Fruit fly (Drosophila melanogaster) whole organism, embryonic: Measurements from ENCODE around the gene sisA.

ENCODE experiments used
- B-H2 ChIP-seq: fragments of 200-800 bp; sonication (Bioruptor generic); optimal IDR thresholded peaks from 2 replicates; lab custom pipeline; 2018; ENCODE audit warnings: missing biosample characterization, mild to moderate bottlenecking, missing genetic modification characterization
- BEAF-32 ChIP-seq: fragments of 200-800 bp; sonication (Bioruptor generic); optimal IDR thresholded peaks from 3 replicates; lab custom pipeline; 2017; ENCODE audit warnings: missing biosample characterization, missing genetic modification characterization, mild to moderate bottlenecking, moderate library complexity, missing genetic modification reagents
- CG10274 ChIP-seq: fragments of 200-800 bp; sonication (Bioruptor generic); optimal IDR thresholded peaks from 3 replicates; lab custom pipeline; 2017; ENCODE audit warnings: missing biosample characterization, mild to moderate bottlenecking, missing genetic modification characterization
- CG10565 ChIP-seq: fragments of 200-800 bp; sonication (Bioruptor generic); optimal IDR thresholded peaks from 3 replicates; lab custom pipeline; 2016; ENCODE audit warnings: missing biosample characterization, mild to moderate bottlenecking, missing genetic modification characterization
- CG10959 ChIP-seq: fragments of 200-800 bp; sonication (Bioruptor generic); IDR thresholded peaks from 2 replicates; pipeline ENCODE4 v1.3.6; 2022; ENCODE audit warnings: missing biosample characterization, missing genetic modification characterization
- CG11456 ChIP-seq: fragments of 200-800 bp; sonication (Bioruptor generic); IDR thresholded peaks from 3 replicates; pipeline ENCODE4 v1.3.6; 2022; ENCODE audit warnings: missing biosample characterization, missing genetic modification characterization
- CG12071 ChIP-seq: fragments of 200-800 bp; sonication (Bioruptor generic); optimal IDR thresholded peaks from 3 replicates; lab custom pipeline; 2018; ENCODE audit warnings: missing biosample characterization, mild to moderate bottlenecking, missing genetic modification characterization
- CG1233 ChIP-seq: fragments of 200-800 bp; sonication (Bioruptor generic); optimal IDR thresholded peaks from 4 replicates; lab custom pipeline; 2018; ENCODE audit warnings: missing biosample characterization, mild to moderate bottlenecking, missing genetic modification characterization
- CG13287 ChIP-seq: fragments of 200-800 bp; sonication (Bioruptor generic); IDR thresholded peaks from 2 replicates; pipeline ENCODE4 v1.3.6; 2022; ENCODE audit warnings: missing biosample characterization, missing genetic modification characterization; ENCODE audit not compliant: partially characterized antibody
- CG13894 ChIP-seq: fragments of 200-800 bp; sonication (Bioruptor generic); optimal IDR thresholded peaks from 3 replicates; lab custom pipeline; 2018; ENCODE audit warnings: missing biosample characterization, mild to moderate bottlenecking, missing genetic modification characterization, moderate library complexity
- CG14014 ChIP-seq: fragments of 200-800 bp; sonication (Bioruptor generic); IDR thresholded peaks from 2 replicates; pipeline ENCODE4 v1.3.6; 2022; ENCODE audit warnings: missing biosample characterization, missing genetic modification characterization
- CG17829 ChIP-seq: fragments of 200-800 bp; optimal IDR thresholded peaks from 2 replicates; lab custom pipeline; 2019; ENCODE audit warnings: missing biosample characterization, mild to moderate bottlenecking, missing genetic modification characterization, moderate library complexity
- CG30431 ChIP-seq: fragments of 200-800 bp; sonication (Bioruptor generic); optimal IDR thresholded peaks from 2 replicates; lab custom pipeline; 2017; ENCODE audit warnings: missing biosample characterization, missing genetic modification characterization
- CG34224 ChIP-seq: fragments of 200-800 bp; sonication (Bioruptor generic); IDR thresholded peaks from 3 replicates; pipeline ENCODE4 v1.3.6; 2022; ENCODE audit warnings: missing biosample characterization, missing genetic modification characterization; ENCODE audit not compliant: partially characterized antibody
- CG3847 ChIP-seq: fragments of 200-800 bp; sonication (Bioruptor generic); IDR thresholded peaks from 2 replicates; pipeline ENCODE4 v1.3.6; 2022; ENCODE audit warnings: missing biosample characterization, missing genetic modification characterization
- CG6654 ChIP-seq: fragments of 200-800 bp; sonication (Bioruptor generic); optimal IDR thresholded peaks from 2 replicates; lab custom pipeline; 2017; ENCODE audit warnings: missing biosample characterization, mild to moderate bottlenecking, missing genetic modification characterization
- CG7786 ChIP-seq: fragments of 200-800 bp; sonication (Bioruptor generic); optimal IDR thresholded peaks from 2 replicates; lab custom pipeline; 2016; ENCODE audit warnings: missing biosample characterization, missing genetic modification characterization
- CG8924 ChIP-seq: fragments of 200-800 bp; optimal IDR thresholded peaks from 3 replicates; lab custom pipeline; 2019; ENCODE audit warnings: missing biosample characterization, mild to moderate bottlenecking, missing genetic modification characterization, moderate library complexity
- CG9437 ChIP-seq: fragments of 200-800 bp; sonication (Bioruptor generic); optimal IDR thresholded peaks from 2 replicates; lab custom pipeline; 2018; ENCODE audit warnings: missing biosample characterization, mild to moderate bottlenecking, missing genetic modification characterization
- CrebB ChIP-seq: fragments of 200-800 bp; sonication (Bioruptor generic); optimal IDR thresholded peaks from 3 replicates; lab custom pipeline; 2018; ENCODE audit warnings: missing biosample characterization, mild to moderate bottlenecking, missing genetic modification characterization
- Deaf1 ChIP-seq: fragments of 200-800 bp; optimal IDR thresholded peaks from 3 replicates; lab custom pipeline; 2019; ENCODE audit warnings: missing biosample characterization, mild to moderate bottlenecking, missing genetic modification characterization, moderate library complexity
- Elba2 ChIP-seq: fragments of 200-800 bp; sonication (Bioruptor generic); optimal IDR thresholded peaks from 3 replicates; lab custom pipeline; 2016; ENCODE audit warnings: missing biosample characterization, missing genetic modification characterization
- Fer2 ChIP-seq: fragments of 200-800 bp; sonication (Bioruptor generic); optimal IDR thresholded peaks from 2 replicates; lab custom pipeline; 2018; ENCODE audit warnings: missing biosample characterization, mild to moderate bottlenecking, missing genetic modification characterization, moderate library complexity
- GATAe ChIP-seq: fragments of 200-800 bp; sonication (Bioruptor generic); conservative IDR thresholded peaks from 2 replicates; pipeline ENCODE4 v1.3.6; 2022; ENCODE audit warnings: missing biosample characterization, missing genetic modification characterization
- Gug ChIP-seq: fragments of 200-800 bp; sonication (Bioruptor generic); IDR thresholded peaks from 4 replicates; pipeline ENCODE4 v1.3.6; 2022; ENCODE audit warnings: missing biosample characterization, missing genetic modification characterization
- HLH4C ChIP-seq: fragments of 200-800 bp; sonication (Bioruptor generic); IDR thresholded peaks from 3 replicates; pipeline ENCODE4 v1.3.6; 2022; ENCODE audit warnings: missing biosample characterization, missing genetic modification characterization; ENCODE audit not compliant: partially characterized antibody
- Ravus ChIP-seq: fragments of 200-800 bp; sonication (Bioruptor generic); IDR thresholded peaks from 2 replicates; pipeline ENCODE4 v1.3.6; 2022; ENCODE audit warnings: missing biosample characterization, missing genetic modification characterization
- Six4 ChIP-seq: fragments of 200-800 bp; sonication (Bioruptor generic); optimal IDR thresholded peaks from 2 replicates; lab custom pipeline; 2016; ENCODE audit warnings: missing biosample characterization, missing genetic modification characterization
- Sry-β ChIP-seq: fragments of 200-800 bp; sonication (Bioruptor generic); optimal IDR thresholded peaks from 2 replicates; lab custom pipeline; 2018; ENCODE audit warnings: missing biosample characterization, mild to moderate bottlenecking, missing genetic modification characterization, moderate library complexity
- Vsx1 ChIP-seq: fragments of 200-800 bp; sonication (Bioruptor generic); optimal IDR thresholded peaks from 2 replicates; lab custom pipeline; 2017; ENCODE audit warnings: missing biosample characterization, mild to moderate bottlenecking, missing genetic modification characterization, missing genetic modification reagents
- ab ChIP-seq: fragments of 200-800 bp; sonication (Bioruptor generic); optimal IDR thresholded peaks from 2 replicates; lab custom pipeline; 2016; ENCODE audit warnings: missing biosample characterization, missing genetic modification characterization
- abd-A ChIP-seq: fragments of 200-800 bp; sonication (Bioruptor generic); optimal IDR thresholded peaks from 3 replicates; lab custom pipeline; 2019; ENCODE audit warnings: missing biosample characterization, mild to moderate bottlenecking, missing genetic modification characterization, moderate library complexity
- bowl ChIP-seq: fragments of 200-800 bp; sonication (Bioruptor generic); IDR thresholded peaks from 2 replicates; pipeline ENCODE4 v1.3.6; 2022; ENCODE audit warnings: missing biosample characterization, missing genetic modification characterization
- cato ChIP-seq: fragments of 200-800 bp; sonication (Bioruptor generic); optimal IDR thresholded peaks from 2 replicates; lab custom pipeline; 2016; ENCODE audit warnings: missing biosample characterization, missing genetic modification characterization, borderline replicate concordance
- caup ChIP-seq: fragments of 200-800 bp; sonication (Bioruptor generic); optimal IDR thresholded peaks from 3 replicates; lab custom pipeline; 2017; ENCODE audit warnings: missing biosample characterization, mild to moderate bottlenecking, missing genetic modification characterization, moderate library complexity; ENCODE audit not compliant: severe bottlenecking
- cg ChIP-seq: fragments of 200-800 bp; sonication (Bioruptor generic); optimal IDR thresholded peaks from 3 replicates; lab custom pipeline; 2019; ENCODE audit warnings: missing biosample characterization, mild to moderate bottlenecking, missing genetic modification characterization, moderate library complexity
- chinmo ChIP-seq: fragments of 200-800 bp; sonication (Bioruptor generic); IDR thresholded peaks from 4 replicates; pipeline ENCODE4 v1.3.6; 2022; ENCODE audit warnings: missing biosample characterization, missing genetic modification characterization; ENCODE audit not compliant: partially characterized antibody
- cwo ChIP-seq: fragments of 200-800 bp; sonication (Bioruptor generic); optimal IDR thresholded peaks from 3 replicates; lab custom pipeline; 2017; ENCODE audit warnings: missing biosample characterization, missing genetic modification characterization, mild to moderate bottlenecking, moderate library complexity, missing genetic modification reagents
- eyg ChIP-seq: fragments of 200-800 bp; sonication (Bioruptor generic); optimal IDR thresholded peaks from 3 replicates; lab custom pipeline; 2016; ENCODE audit warnings: missing biosample characterization, missing genetic modification characterization
- fd3F ChIP-seq: fragments of 200-800 bp; sonication (Bioruptor generic); optimal IDR thresholded peaks from 2 replicates; lab custom pipeline; 2018; ENCODE audit warnings: missing biosample characterization, mild to moderate bottlenecking, missing genetic modification characterization, moderate library complexity
- gro ChIP-seq: fragments of 200-800 bp; sonication (Bioruptor generic); optimal IDR thresholded peaks from 2 replicates; lab custom pipeline; 2016; ENCODE audit warnings: missing biosample characterization, missing genetic modification characterization
- insv ChIP-seq, 2 experiments: fragments of 200-800 bp; sonication (Bioruptor generic); optimal IDR thresholded peaks; 3 replicates each; lab custom pipeline; 2016 to 2018; ENCODE audit warnings: missing biosample characterization in 2 of 2, missing genetic modification characterization in 2 of 2
- nerfin-2 ChIP-seq: fragments of 200-800 bp; sonication (Bioruptor generic); IDR thresholded peaks from 2 replicates; pipeline ENCODE4 v1.3.6; 2022; ENCODE audit warnings: missing biosample characterization, missing genetic modification characterization; ENCODE audit not compliant: partially characterized antibody
- pfk ChIP-seq: fragments of 200-800 bp; sonication (Bioruptor generic); optimal IDR thresholded peaks from 2 replicates; lab custom pipeline; 2018; ENCODE audit warnings: missing biosample characterization, mild to moderate bottlenecking, missing genetic modification characterization, moderate library complexity
- pum ChIP-seq: fragments of 200-800 bp; sonication (Bioruptor generic); optimal IDR thresholded peaks from 2 replicates; lab custom pipeline; 2016; ENCODE audit warnings: missing biosample characterization, missing genetic modification characterization
- repo ChIP-seq: fragments of 200-800 bp; sonication (Bioruptor generic); optimal IDR thresholded peaks from 2 replicates; lab custom pipeline; 2016; ENCODE audit warnings: missing biosample characterization, missing genetic modification characterization
- ro ChIP-seq: fragments of 200-800 bp; sonication (Bioruptor generic); IDR thresholded peaks from 2 replicates; pipeline ENCODE4 v1.3.6; 2022; ENCODE audit warnings: missing biosample characterization, missing genetic modification characterization
- sisA ChIP-seq: fragments of 200-800 bp; sonication (Bioruptor generic); IDR thresholded peaks from 2 replicates; pipeline ENCODE4 v1.3.6; 2022; ENCODE audit warnings: missing biosample characterization, missing genetic modification characterization
- yki ChIP-seq: fragments of >200 bp; optimal IDR thresholded peaks from 3 replicates; lab custom pipeline; 2018
- zfh1 ChIP-seq: fragments of 200-800 bp; sonication (Bioruptor generic); IDR thresholded peaks from 3 replicates; pipeline ENCODE4 v1.3.6; 2022; ENCODE audit warnings: missing biosample characterization, missing genetic modification characterization
- zfh2 ChIP-seq: fragments of 200-800 bp; sonication (Bioruptor generic); optimal IDR thresholded peaks from 2 replicates; lab custom pipeline; 2016; ENCODE audit warnings: missing biosample characterization, missing genetic modification characterization

The sisA gene

DNA sequence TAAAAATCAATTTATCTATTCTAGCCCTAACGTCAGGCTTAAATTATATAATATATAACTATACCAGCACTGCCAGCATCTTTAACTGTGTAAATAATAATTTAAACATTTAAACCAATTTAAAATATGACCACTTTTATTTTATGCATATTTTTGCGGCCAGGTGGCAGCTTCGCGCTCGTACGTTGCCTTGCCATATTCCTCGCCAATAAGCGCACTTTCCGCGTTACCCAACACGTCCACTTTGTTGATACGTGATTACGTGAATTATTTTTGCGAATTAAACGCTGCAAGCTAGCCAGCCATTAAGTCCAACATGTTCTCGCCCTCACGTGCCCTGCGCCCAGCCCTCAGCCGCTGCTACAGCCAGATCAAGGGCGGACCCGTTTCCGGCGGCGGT lies 27.6 kb upstream of the sisA start, which contains the start of gene NdufV3 (continued):
- TF ChIP-seq GATAe (GFP tag; lab: Robert Waterston, UW) (no peak), eyg (GFP tag; lab: Kevin White, UChicago) (no peak), CG10565 (GFP tag; lab: Kevin White, UChicago) (no peak), ro (GFP tag; lab: Robert Waterston, UW) (no peak), CG9437 (GFP tag; lab: Kevin White, UChicago) (peak; percentile 4), CG1233 (GFP tag; lab: Kevin White, UChicago) (no peak), CG8924 (tag; lab: Kevin White, UChicago) (no peak), Vsx1 (no peak), sisA (no peak), Ravus (no peak), CG13894 (tag; lab: Kevin White, UChicago) (no peak), Six4 (GFP tag; lab: Kevin White, UChicago) (no peak), bowl (GFP tag; lab: Robert Waterston, UW) (no peak), pum (no peak), CG34224 (GFP tag; lab: Robert Waterston, UW) (no peak), CG11456 (GFP tag; lab: Robert Waterston, UW) (no peak), Elba2 (GFP tag; lab: Kevin White, UChicago) (peak; percentile 74), cato (GFP tag; lab: Kevin White, UChicago) (no peak), zfh1 (GFP tag; lab: Robert Waterston, UW) (no peak), CG10959 (GFP tag; lab: Robert Waterston, UW) (no peak), Fer2 (no peak), yki (lab: Kevin White, UChicago) (no peak), repo (GFP tag; lab: Kevin White, UChicago) (no peak), ab (no peak), nerfin-2 (GFP tag; lab: Robert Waterston, UW) (no peak), CG6654 (GFP tag; lab: Kevin White, UChicago) (no peak), insv (GFP tag; optimal IDR thresholded peaks at IDR 0.05; lab: Kevin White, UChicago) (no peak), HLH4C (GFP tag; lab: Robert Waterston, UW) (no peak), cwo (GFP tag; lab: Kevin White, UChicago) (no peak), pfk (no peak), zfh2 (GFP tag; lab: Kevin White, UChicago) (peak; percentile 20), fd3F (GFP tag; lab: Kevin White, UChicago) (no peak), CG14014 (no peak), Gug (peak; percentile 20; the same call in 1 of the 4 replicates), CrebB (tag; lab: Kevin White, UChicago) (no peak), CG3847 (peak; percentile 68), caup (no peak), Sry-β (GFP tag; lab: Kevin White, UChicago) (no peak), B-H2 (GFP tag; lab: Kevin White, UChicago) (peak; percentile 41), cg (GFP tag; lab: Kevin White, UChicago) (no peak), CG7786 (no peak), CG13287 (GFP tag; lab: Robert Waterston, UW) (no peak), gro (no peak), CG12071 (GFP tag; lab: Kevin White, UChicago) (no peak), CG17829 (peak; percentile 18), Deaf1 (tag; lab: Kevin White, UChicago) (no peak), BEAF-32 (peak; percentile 27), CG30431 (GFP tag; lab: Kevin White, UChicago) (no peak), abd-A (no peak), chinmo (GFP tag; lab: Robert Waterston, UW) (no peak), CG10274 (GFP tag; lab: Kevin White, UChicago) (no peak)
